Fruit fly (Drosophila melanogaster) Kc167 (cell line): Measurements from ENCODE around the gene Cpr65Aw.

ENCODE experiments used
- Myc ChIP-seq: fragments of >200 bp; optimal IDR thresholded peaks from 2 replicates; lab custom pipeline; 2017; ENCODE audit warnings: missing external identifiers
- Sin3A ChIP-seq: fragments of >200 bp; optimal IDR thresholded peaks from 2 replicates; lab custom pipeline; 2018; ENCODE audit warnings: missing external identifiers
- insv ChIP-seq: fragments of >200 bp; optimal IDR thresholded peaks from 3 replicates; lab custom pipeline; 2018; ENCODE audit warnings: missing external identifiers
- psq ChIP-seq: fragments of >200 bp; optimal IDR thresholded peaks from 2 replicates; lab custom pipeline; 2017; ENCODE audit warnings: missing external identifiers
- ttk ChIP-seq: sonication (Bioruptor generic); optimal IDR thresholded peaks from 2 replicates; lab custom pipeline; 2017; ENCODE audit warnings: missing external identifiers

dm6 chr3L:6104551-6104950 is 37.7 kb downstream of the Cpr65Aw start:
- TF ChIP-seq ttk (lab: Kevin White, UChicago) (no peak), Sin3A (lab: Kevin White, UChicago) (no peak), insv (lab: Kevin White, UChicago) (no peak), Myc (lab: Kevin White, UChicago) (no peak), psq (lab: Kevin White, UChicago) (no peak)
